Worm (Caenorhabditis elegans) whole organism, L3 larva: ENCODE results near the gene srh-293.

Experiments used
- ceh-82 ChIP-seq: fragments of 150-350 bp; optimal IDR thresholded peaks from 2 replicates; lab custom pipeline; 2014; ENCODE audit warnings: missing biosample characterization, missing genetic modification characterization
- egl-27 ChIP-seq: sonication (generic microtip); optimal IDR thresholded peaks from 4 replicates; lab custom pipeline; 2017; ENCODE audit warnings: missing biosample characterization, missing genetic modification reagents, missing genetic modification characterization
- elt-1 ChIP-seq: fragments of 150-350 bp; optimal IDR thresholded peaks from 2 replicates; lab custom pipeline; 2014; ENCODE audit warnings: missing biosample characterization, missing genetic modification characterization
- fkh-2 ChIP-seq: fragments of 150-350 bp; optimal IDR thresholded peaks from 2 replicates; lab custom pipeline; 2014; ENCODE audit warnings: missing biosample characterization, missing genetic modification reagents, missing genetic modification characterization
- hmg-11 ChIP-seq: sonication (generic microtip); optimal IDR thresholded peaks from 2 replicates; lab custom pipeline; 2016; ENCODE audit warnings: missing genetic modification characterization, missing compliant biosample characterization
- nfya-1 ChIP-seq: sonication (generic microtip); optimal IDR thresholded peaks from 2 replicates; lab custom pipeline; 2017; ENCODE audit warnings: missing genetic modification characterization, mild to moderate bottlenecking, missing compliant biosample characterization, antibody characterized with exemption, moderate library complexity; ENCODE audit not compliant: insufficient read depth
- nhr-11 ChIP-seq: fragments of 150-350 bp; optimal IDR thresholded peaks from 2 replicates; lab custom pipeline; 2014; ENCODE audit warnings: missing biosample characterization, missing genetic modification characterization
- nhr-12 ChIP-seq: fragments of 150-350 bp; optimal IDR thresholded peaks from 2 replicates; lab custom pipeline; 2014; ENCODE audit warnings: missing biosample characterization, missing genetic modification characterization
- skn-1 ChIP-seq: fragments of 150-350 bp; optimal IDR thresholded peaks from 2 replicates; lab custom pipeline; 2014; ENCODE audit warnings: missing biosample characterization, missing genetic modification characterization
- zag-1 ChIP-seq: fragments of 150-350 bp; optimal IDR thresholded peaks from 2 replicates; lab custom pipeline; 2014; ENCODE audit warnings: missing biosample characterization, missing genetic modification characterization
- ztf-11 ChIP-seq: fragments of 150-350 bp; optimal IDR thresholded peaks from 2 replicates; lab custom pipeline; 2014; ENCODE audit warnings: missing biosample characterization, missing genetic modification characterization

DNA sequence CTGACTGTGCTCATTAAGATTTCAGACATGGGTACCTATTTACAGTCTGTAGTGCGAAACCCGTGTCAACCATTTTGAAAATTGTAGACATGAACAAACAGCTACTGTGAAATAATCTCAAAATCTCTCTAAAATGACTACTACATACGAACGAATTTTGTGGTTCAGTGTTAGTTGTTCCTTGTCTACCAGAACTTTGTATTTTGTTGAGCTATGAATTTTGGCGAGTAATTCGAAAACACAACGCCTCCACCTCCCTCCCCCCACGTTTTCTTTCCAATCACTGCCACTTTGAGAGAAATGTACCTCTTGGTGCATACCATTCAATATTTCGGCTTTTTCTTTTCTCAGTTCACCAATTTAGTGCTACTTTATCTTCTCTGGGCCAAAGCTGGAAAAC lies 26.8 kb downstream of the srh-293 start, which contains the start of gene T06C12.11:
- TF ChIP-seq hmg-11 (no peak), elt-1 (no peak), nhr-11 (tag; lab: Kevin White, UChicago) (no peak), egl-27 (tag; lab: Kevin White, UChicago) (no peak), ceh-82 (tag; lab: Kevin White, UChicago) (no peak), nfya-1 (tag; lab: Kevin White, UChicago) (no peak), skn-1 (tag; lab: Kevin White, UChicago) (no peak), fkh-2 (tag; lab: Kevin White, UChicago) (no peak), ztf-11 (no peak), nhr-12 (tag; lab: Kevin White, UChicago) (no peak), zag-1 (no peak)
